Fruit fly (Drosophila melanogaster) whole organism, pupa: Measurements from ENCODE around the gene Tsr1.

Source experiments
- CG10348 ChIP-seq: fragments of 200-800 bp; sonication (Bioruptor generic); IDR thresholded peaks from 2 replicates; pipeline ENCODE4 v1.3.6; 2022; ENCODE audit warnings: missing biosample characterization, missing genetic modification characterization
- CG12605 ChIP-seq: fragments of 200-800 bp; sonication (Bioruptor generic); IDR thresholded peaks from 2 replicates; pipeline ENCODE4 v1.3.6; 2022; ENCODE audit warnings: missing biosample characterization, missing genetic modification characterization
- CG13204 ChIP-seq: fragments of 200-800 bp; sonication (Bioruptor generic); optimal IDR thresholded peaks from 2 replicates; lab custom pipeline; 2018; ENCODE audit warnings: missing biosample characterization, mild to moderate bottlenecking, missing genetic modification characterization, moderate library complexity
- CG14655 ChIP-seq: fragments of 200-800 bp; sonication (Bioruptor generic); optimal IDR thresholded peaks from 3 replicates; lab custom pipeline; 2017; ENCODE audit warnings: mild to moderate bottlenecking, missing biosample characterization, missing genetic modification reagents, missing genetic modification characterization
- CG15710 ChIP-seq: fragments of 200-800 bp; sonication (Bioruptor generic); optimal IDR thresholded peaks from 2 replicates; lab custom pipeline; 2018; ENCODE audit warnings: missing biosample characterization, mild to moderate bottlenecking, missing genetic modification characterization, moderate library complexity
- CG17806 ChIP-seq: fragments of 200-800 bp; sonication (Bioruptor generic); optimal IDR thresholded peaks from 2 replicates; lab custom pipeline; 2018; ENCODE audit warnings: missing biosample characterization, mild to moderate bottlenecking, missing genetic modification characterization, moderate library complexity
- CG32121 ChIP-seq: fragments of 200-800 bp; sonication (Bioruptor generic); IDR thresholded peaks from 2 replicates; pipeline ENCODE4 v1.3.6; 2022; ENCODE audit warnings: missing biosample characterization, missing genetic modification characterization
- CG34367 ChIP-seq: fragments of 200-800 bp; sonication (Bioruptor generic); optimal IDR thresholded peaks from 2 replicates; lab custom pipeline; 2018; ENCODE audit warnings: missing biosample characterization, mild to moderate bottlenecking, missing genetic modification characterization
- CG4496 ChIP-seq: fragments of 200-800 bp; sonication (Bioruptor generic); IDR thresholded peaks from 3 replicates; pipeline ENCODE4 v1.3.6; 2022; ENCODE audit warnings: missing biosample characterization, missing genetic modification characterization
- CG8159 ChIP-seq: fragments of 200-800 bp; sonication (Bioruptor generic); optimal IDR thresholded peaks from 3 replicates; lab custom pipeline; 2018; ENCODE audit warnings: missing biosample characterization, mild to moderate bottlenecking, missing genetic modification characterization, moderate library complexity
- CG8301 ChIP-seq: fragments of 200-800 bp; sonication (Bioruptor generic); optimal IDR thresholded peaks from 2 replicates; lab custom pipeline; 2018; ENCODE audit warnings: missing biosample characterization, mild to moderate bottlenecking, missing genetic modification characterization
- CG9948 ChIP-seq: fragments of 200-800 bp; sonication (Bioruptor generic); optimal IDR thresholded peaks from 2 replicates; lab custom pipeline; 2018; ENCODE audit warnings: missing biosample characterization, mild to moderate bottlenecking, missing genetic modification characterization, moderate library complexity
- D1 ChIP-seq: fragments of 200-800 bp; sonication (Bioruptor generic); optimal IDR thresholded peaks from 2 replicates; lab custom pipeline; 2018; ENCODE audit warnings: missing biosample characterization, mild to moderate bottlenecking, missing genetic modification characterization, moderate library complexity
- EcR ChIP-seq: fragments of 200-800 bp; sonication (Bioruptor generic); optimal IDR thresholded peaks from 3 replicates; lab custom pipeline; 2019; ENCODE audit warnings: missing biosample characterization, missing genetic modification characterization, mild to moderate bottlenecking, moderate library complexity, missing genetic modification reagents
- Ets98B ChIP-seq: fragments of 200-800 bp; sonication (Bioruptor generic); IDR thresholded peaks from 2 replicates; pipeline ENCODE4 v1.3.6; 2022; ENCODE audit warnings: missing biosample characterization, missing genetic modification characterization
- Pif1A ChIP-seq: fragments of 200-800 bp; sonication (Bioruptor generic); optimal IDR thresholded peaks from 3 replicates; lab custom pipeline; 2016; ENCODE audit warnings: missing biosample characterization, missing genetic modification characterization
- Pif1B ChIP-seq: fragments of 200-800 bp; sonication (Bioruptor generic); optimal IDR thresholded peaks from 3 replicates; lab custom pipeline; 2016; ENCODE audit warnings: missing biosample characterization, missing genetic modification characterization
- Snoo ChIP-seq: fragments of 200-800 bp; sonication (Bioruptor generic); optimal IDR thresholded peaks from 3 replicates; lab custom pipeline; 2017; ENCODE audit warnings: missing biosample characterization, mild to moderate bottlenecking, missing genetic modification characterization, inconsistent platforms
- fd96Ca ChIP-seq: fragments of 200-800 bp; sonication (Bioruptor generic); IDR thresholded peaks from 3 replicates; pipeline ENCODE4 v1.3.6; 2022; ENCODE audit warnings: missing biosample characterization, missing genetic modification characterization
- gl ChIP-seq: fragments of 200-800 bp; sonication (Bioruptor generic); optimal IDR thresholded peaks from 2 replicates; lab custom pipeline; 2018; ENCODE audit warnings: missing biosample characterization, mild to moderate bottlenecking, missing genetic modification characterization
- rn ChIP-seq: fragments of 200-800 bp; sonication (Bioruptor generic); IDR thresholded peaks from 2 replicates; pipeline ENCODE4 v1.3.6; 2022; ENCODE audit warnings: missing biosample characterization, missing genetic modification characterization

Gene Tsr1

DNA sequence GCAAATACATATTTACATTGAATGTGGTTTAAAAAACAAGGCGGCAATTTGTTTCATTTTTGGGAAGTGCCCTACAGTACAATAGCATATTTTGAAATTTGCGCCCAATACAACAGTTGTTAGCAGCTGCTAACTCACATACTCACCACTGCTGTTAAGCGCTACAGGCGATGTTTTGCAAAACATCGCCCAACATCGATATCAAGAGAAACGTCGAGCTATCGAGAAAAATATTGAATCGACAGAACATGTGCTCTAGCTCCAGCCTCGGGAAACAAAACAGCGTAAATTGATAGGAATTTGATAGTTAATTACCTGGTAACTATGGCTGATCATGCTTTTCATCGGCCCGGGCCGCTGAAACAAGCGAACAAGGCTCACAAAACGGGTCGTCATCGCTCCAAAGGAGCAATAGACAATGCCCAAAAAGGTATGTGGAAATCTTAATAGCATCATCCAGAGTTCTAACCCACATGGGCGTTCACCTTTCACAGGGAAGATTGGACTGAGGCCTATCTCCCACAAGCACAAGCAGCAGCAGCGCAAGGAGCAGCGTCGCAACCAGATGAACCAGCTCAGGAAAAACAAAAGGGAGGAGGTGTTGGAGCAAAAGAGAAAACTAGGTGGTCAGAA lies at the start of gene Tsr1:
Tsr1 (plus strand) TSS at position 217 of the 633 bp plus-strand sequence.
- no peak for TF ChIP-seq Pif1B (GFP tag; lab: Kevin White, UChicago)
- no peak for TF ChIP-seq fd96Ca (GFP tag; lab: Robert Waterston, UW)
- no peak for TF ChIP-seq CG32121 (GFP tag; lab: Robert Waterston, UW)
- no peak for TF ChIP-seq CG34367 (tag; lab: Kevin White, UChicago)
- TF ChIP-seq CG12605 (GFP tag; lab: Robert Waterston, UW): no peak
- TF ChIP-seq EcR: no peak
- no peak for TF ChIP-seq CG17806 (tag; lab: Kevin White, UChicago)
- TF ChIP-seq rn (GFP tag; lab: Robert Waterston, UW): no peak
- TF ChIP-seq CG4496 (GFP tag; lab: Robert Waterston, UW): no peak
- no peak for TF ChIP-seq Snoo (tag; lab: Kevin White, UChicago)

DNA sequence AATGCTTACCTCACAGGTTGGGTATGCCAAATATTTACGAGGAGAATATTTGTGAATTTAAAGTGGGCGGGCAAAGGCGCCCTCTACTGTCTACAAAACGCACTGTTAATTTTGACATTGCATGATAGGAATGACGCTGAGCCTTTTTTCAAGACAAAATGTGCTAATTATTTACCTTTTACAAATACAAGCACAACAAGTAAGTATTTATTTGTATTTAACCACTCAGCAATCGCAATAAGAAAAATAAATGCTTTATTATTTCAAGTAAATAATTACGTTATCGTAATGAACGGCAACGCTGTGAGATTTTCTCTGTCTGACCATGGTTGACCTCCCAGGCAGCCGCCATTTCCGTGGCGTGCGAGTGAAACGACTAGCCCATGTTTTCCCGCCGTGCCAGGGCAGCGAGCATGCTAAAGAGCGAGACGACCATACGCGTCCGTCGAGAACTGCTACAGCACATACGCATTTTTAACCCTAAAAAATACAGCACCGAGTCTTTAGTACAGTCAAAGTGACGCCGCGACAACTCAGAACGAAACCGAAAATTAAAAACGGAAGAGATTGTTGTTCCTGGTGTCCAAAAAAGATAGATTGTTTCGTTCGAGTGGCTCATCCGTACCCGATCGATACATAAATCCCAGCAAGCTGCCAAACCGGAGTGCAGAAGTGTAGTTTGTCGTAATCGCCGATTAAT lies 49.2 kb upstream of the Tsr1 start, which contains the start of the genes CG12974 and pzg:
CG12974 (minus strand) TSS at position 324 of the 700 bp plus-strand sequence.
pzg (plus strand) TSS at position 461 of the 700 bp plus-strand sequence.
- TF ChIP-seq CG15710 (tag; lab: Kevin White, UChicago): peak; percentile 56
- no peak for TF ChIP-seq CG17806 (tag; lab: Kevin White, UChicago)
- peak; percentile 61 for TF ChIP-seq EcR
- peak; percentile 57 for TF ChIP-seq CG8159 (tag; lab: Kevin White, UChicago)
- TF ChIP-seq rn (GFP tag; lab: Robert Waterston, UW): 0 out of 2 replicates have a peak, but pooled peaks have one; percentile 9
- TF ChIP-seq fd96Ca (GFP tag; lab: Robert Waterston, UW): peak; percentile 78; the same call in 2 of the 3 replicates
- peak; percentile 34; the same call in 1 of the 2 replicates for TF ChIP-seq CG32121 (GFP tag; lab: Robert Waterston, UW)
- no peak for TF ChIP-seq Pif1B (GFP tag; lab: Kevin White, UChicago)
- TF ChIP-seq CG8301 (tag; lab: Kevin White, UChicago): no peak
- peak; percentile 29; the same call in 1 of the 2 replicates for TF ChIP-seq Ets98B (GFP tag; lab: Robert Waterston, UW)
- TF ChIP-seq CG10348 (GFP tag; lab: Robert Waterston, UW): no peak
- peak; percentile 38 for TF ChIP-seq CG9948 (tag; lab: Kevin White, UChicago)
- peak; percentile 55 for TF ChIP-seq CG34367 (tag; lab: Kevin White, UChicago)
- TF ChIP-seq CG12605 (GFP tag; lab: Robert Waterston, UW): no peak
- TF ChIP-seq Pif1A (GFP tag; lab: Kevin White, UChicago): no peak
- no peak for TF ChIP-seq D1 (tag; lab: Kevin White, UChicago)
- peak; percentile 81; the same call in 2 of the 3 replicates for TF ChIP-seq CG4496 (GFP tag; lab: Robert Waterston, UW)
- TF ChIP-seq Snoo (tag; lab: Kevin White, UChicago): peak; percentile 61
- TF ChIP-seq gl: peak; percentile 40
- TF ChIP-seq CG14655 (GFP tag; lab: Kevin White, UChicago): no peak
- no peak for TF ChIP-seq CG13204 (GFP tag; lab: Kevin White, UChicago)

DNA sequence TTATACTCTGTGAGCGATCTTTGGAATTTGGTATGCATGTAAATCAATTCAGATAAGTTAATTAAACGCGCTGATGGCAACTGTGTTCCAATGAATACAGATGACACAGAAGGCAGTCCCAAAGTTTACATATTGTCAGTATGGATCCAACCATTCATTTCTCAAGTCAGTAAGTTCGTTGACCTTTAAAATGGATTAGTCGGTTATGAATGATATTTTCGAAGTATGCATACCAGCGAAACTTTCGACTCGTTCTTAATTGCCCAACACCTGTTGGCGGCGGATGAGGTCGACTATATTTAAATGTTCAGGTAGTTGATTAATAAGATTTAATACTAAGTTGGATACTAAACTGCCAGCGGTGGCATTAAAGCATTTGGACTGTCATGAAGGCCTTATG lies 44.7 kb upstream of the Tsr1 start:
- TF ChIP-seq EcR (peak; percentile 77), Pif1B (GFP tag; lab: Kevin White, UChicago) (no peak)

DNA sequence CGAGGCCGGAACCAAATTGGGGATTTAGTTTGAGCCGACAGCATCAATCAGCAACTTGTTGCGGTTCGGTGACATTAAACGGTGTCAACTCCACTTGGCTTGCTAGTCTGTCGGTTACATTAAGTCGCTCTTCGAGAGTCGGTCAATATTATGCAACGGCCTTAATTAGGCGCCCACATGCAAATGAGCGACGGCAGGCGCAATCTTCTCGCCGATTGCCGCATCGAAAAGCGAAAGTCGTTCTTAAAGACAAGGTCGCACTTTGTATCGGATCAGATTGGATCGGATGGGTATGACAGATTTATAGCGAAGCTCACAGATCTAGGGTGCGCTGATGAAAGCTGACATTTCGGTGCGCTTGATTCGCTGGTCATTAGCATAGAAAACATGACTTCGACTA lies 44.0 kb upstream of the Tsr1 start:
- TF ChIP-seq Pif1A (GFP tag; lab: Kevin White, UChicago): no peak

DNA sequence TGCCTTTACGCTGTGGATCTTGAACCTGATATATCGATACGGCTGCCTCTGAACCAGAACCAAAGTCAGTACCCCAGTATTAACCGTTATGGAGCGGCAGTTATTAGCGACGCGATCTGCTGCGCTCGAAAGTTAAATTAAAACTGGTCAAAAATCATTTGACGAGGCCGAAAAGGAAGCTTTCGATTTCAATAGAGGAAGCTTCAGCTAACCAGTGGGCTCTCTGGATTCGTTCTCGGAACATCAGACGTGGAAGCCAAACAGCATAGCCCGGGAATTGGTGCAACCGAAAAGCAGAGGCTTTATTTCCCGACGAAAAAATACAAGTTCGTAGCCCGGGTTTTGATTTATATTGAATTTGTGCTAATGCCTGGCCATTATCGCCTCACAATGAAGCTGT lies 42.3 kb upstream of the Tsr1 start, which contains the start of gene Cpr78Ca:
Cpr78Ca (minus strand) TSS at position 101 of the 400 bp plus-strand sequence.
- TF ChIP-seq CG14655 (GFP tag; lab: Kevin White, UChicago) (no peak), D1 (tag; lab: Kevin White, UChicago) (no peak), CG13204 (GFP tag; lab: Kevin White, UChicago) (no peak), CG8159 (tag; lab: Kevin White, UChicago) (no peak), Ets98B (GFP tag; lab: Robert Waterston, UW) (no peak), CG10348 (GFP tag; lab: Robert Waterston, UW) (no peak), CG4496 (GFP tag; lab: Robert Waterston, UW) (no peak), CG15710 (tag; lab: Kevin White, UChicago) (no peak), CG34367 (tag; lab: Kevin White, UChicago) (no peak), CG17806 (tag; lab: Kevin White, UChicago) (no peak)

DNA sequence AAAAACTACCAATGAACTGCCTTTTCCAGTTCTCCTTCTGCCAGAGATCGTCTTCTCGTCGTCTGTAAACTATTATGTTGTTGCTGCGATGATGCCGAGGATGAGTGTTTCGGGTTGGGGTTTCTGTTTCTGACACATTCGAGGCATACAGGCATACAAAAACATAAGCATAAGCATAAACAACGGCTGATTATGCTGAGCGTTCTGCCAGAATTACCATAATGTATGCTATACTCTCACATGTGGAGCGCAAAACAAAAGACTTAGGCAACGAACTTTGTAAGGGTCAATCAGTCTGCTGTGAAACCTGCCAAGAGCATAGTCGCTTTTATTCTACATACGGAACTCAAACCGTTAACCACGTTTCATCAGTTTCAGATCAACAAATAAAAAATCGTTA lies 40.8 kb upstream of the Tsr1 start, which contains the start of gene Cpr78Cb:
Cpr78Cb (plus strand) TSS at position 291 of the 400 bp plus-strand sequence.
- TF ChIP-seq CG15710 (tag; lab: Kevin White, UChicago) (no peak), CG4496 (GFP tag; lab: Robert Waterston, UW) (no peak), D1 (tag; lab: Kevin White, UChicago) (no peak), CG10348 (GFP tag; lab: Robert Waterston, UW) (no peak), fd96Ca (GFP tag; lab: Robert Waterston, UW) (no peak), Pif1A (GFP tag; lab: Kevin White, UChicago) (no peak), Snoo (tag; lab: Kevin White, UChicago) (no peak), CG17806 (tag; lab: Kevin White, UChicago) (no peak), CG9948 (tag; lab: Kevin White, UChicago) (no peak), CG8301 (tag; lab: Kevin White, UChicago) (no peak), CG13204 (GFP tag; lab: Kevin White, UChicago) (no peak), Ets98B (GFP tag; lab: Robert Waterston, UW) (no peak), gl (no peak), CG34367 (tag; lab: Kevin White, UChicago) (no peak)
